Fruit fly (Drosophila melanogaster) whole organism, adult: ENCODE measurements around the gene Jhbp14.
A peak's percentile ranks its signal among the peaks of the same experiment; 100 is the strongest.

Experiments used
- CG11617 ChIP-seq: fragments of 200-800 bp; sonication (Bioruptor generic); optimal IDR thresholded peaks from 2 replicates; lab custom pipeline; 2017; ENCODE audit warnings: mild to moderate bottlenecking, missing biosample characterization, missing genetic modification reagents, missing genetic modification characterization
- CG14711 ChIP-seq: fragments of 200-800 bp; sonication (Bioruptor generic); optimal IDR thresholded peaks from 2 replicates; lab custom pipeline; 2018; ENCODE audit warnings: missing biosample characterization, mild to moderate bottlenecking, missing genetic modification characterization, moderate library complexity
- CG5204 ChIP-seq: fragments of 200-800 bp; sonication (Bioruptor generic); optimal IDR thresholded peaks from 2 replicates; lab custom pipeline; 2016; ENCODE audit warnings: missing biosample characterization, missing genetic modification characterization
- CG7045 ChIP-seq: fragments of 200-800 bp; sonication (Bioruptor generic); optimal IDR thresholded peaks from 2 replicates; lab custom pipeline; 2017; ENCODE audit warnings: missing biosample characterization, mild to moderate bottlenecking, missing genetic modification characterization
- Crg-1 ChIP-seq: fragments of 200-800 bp; sonication (Bioruptor generic); optimal IDR thresholded peaks from 2 replicates; lab custom pipeline; 2016; ENCODE audit warnings: missing biosample characterization, missing genetic modification characterization
- cnc ChIP-seq, 2 experiments: fragments of >200 bp; optimal IDR thresholded peaks; 2 replicates each; lab custom pipeline; 2017
- kay ChIP-seq: fragments of 200-800 bp; sonication (Bioruptor generic); peaks from one replicate; lab custom pipeline; 2016; ENCODE audit warnings: missing biosample characterization, missing genetic modification characterization, borderline replicate concordance
- ovo ChIP-seq: fragments of 200-800 bp; sonication (Bioruptor generic); optimal IDR thresholded peaks from 2 replicates; lab custom pipeline; 2016; ENCODE audit warnings: missing biosample characterization, missing genetic modification characterization
- toe ChIP-seq: fragments of 200-800 bp; sonication (Bioruptor generic); optimal IDR thresholded peaks from 2 replicates; lab custom pipeline; 2016; ENCODE audit warnings: missing biosample characterization, missing genetic modification characterization

DNA sequence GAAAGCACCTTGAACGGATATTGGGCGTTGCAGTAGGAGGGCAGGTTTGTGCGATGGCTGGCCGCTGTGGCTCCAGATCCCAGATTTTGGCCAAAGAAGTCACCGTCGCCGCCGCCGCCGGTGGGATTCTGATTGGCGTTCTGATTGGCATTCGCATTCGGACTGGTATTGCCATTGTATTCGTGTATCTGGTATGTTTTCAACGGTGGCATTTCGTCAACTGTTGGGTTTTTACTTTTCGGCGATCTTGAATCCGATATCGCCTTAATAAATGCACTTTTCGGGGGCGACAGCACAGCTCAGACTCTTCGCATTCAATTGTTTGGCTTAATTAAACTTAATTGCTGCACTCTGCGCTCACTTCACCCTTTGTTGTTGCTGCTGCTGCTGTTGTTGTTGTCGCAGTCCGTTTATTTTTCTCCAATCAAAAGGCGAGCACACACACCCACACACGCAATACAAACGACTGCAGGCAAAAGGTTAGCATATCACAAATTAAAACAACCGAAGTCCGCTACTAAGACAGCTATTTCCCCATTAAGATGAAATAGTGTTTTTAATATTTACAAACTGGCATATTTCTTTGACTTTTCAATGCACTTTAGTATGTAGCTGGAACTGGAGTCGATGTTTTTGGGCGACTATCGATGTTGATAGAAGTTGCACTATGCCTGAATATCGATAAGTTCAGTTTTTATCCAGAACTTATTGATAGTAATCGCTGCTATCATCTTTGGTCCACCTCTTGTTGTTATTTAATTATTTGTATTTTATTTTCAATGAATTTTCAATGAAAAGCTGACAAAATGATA, 16.8 kb upstream of the Jhbp14 start, which contains the start of the genes CG9426 and mRF1:
- TF ChIP-seq CG11617 (peak; percentile 1), CG14711 (tag; lab: Kevin White, UChicago) (peak; percentile 56), ovo (GFP tag; lab: Kevin White, UChicago) (no peak), CG5204 (GFP tag; lab: Kevin White, UChicago) (no peak), Crg-1 (GFP tag; lab: Kevin White, UChicago) (no peak), toe (GFP tag; lab: Kevin White, UChicago) (no peak), cnc (optimal IDR thresholded peaks at IDR 0.05; lab: Kevin White, UChicago) (no peak), kay (no peak), CG7045 (GFP tag; lab: Kevin White, UChicago) (no peak)
